Fruit fly (Drosophila melanogaster) whole organism, embryonic: ENCODE measurements around the gene CG46465.

Source experiments
- Abd-B ChIP-seq: fragments of 200-800 bp; sonication (Bioruptor generic); optimal IDR thresholded peaks from 2 replicates; lab custom pipeline; 2018; ENCODE audit warnings: missing biosample characterization, mild to moderate bottlenecking, missing genetic modification characterization, moderate library complexity
- Atf-2 ChIP-seq: fragments of 200-800 bp; sonication (Bioruptor generic); optimal IDR thresholded peaks from 2 replicates; lab custom pipeline; 2016; ENCODE audit warnings: missing biosample characterization, missing genetic modification characterization
- CG10209 ChIP-seq: fragments of 200-800 bp; sonication (Bioruptor generic); optimal IDR thresholded peaks from 3 replicates; lab custom pipeline; 2017; ENCODE audit warnings: missing biosample characterization, mild to moderate bottlenecking, missing genetic modification characterization, missing genetic modification reagents
- CG10543 ChIP-seq: fragments of 200-800 bp; sonication (Bioruptor generic); optimal IDR thresholded peaks from 3 replicates; lab custom pipeline; 2017; ENCODE audit warnings: missing biosample characterization, mild to moderate bottlenecking, missing genetic modification characterization, moderate library complexity
- CG10565 ChIP-seq: fragments of 200-800 bp; sonication (Bioruptor generic); optimal IDR thresholded peaks from 3 replicates; lab custom pipeline; 2016; ENCODE audit warnings: missing biosample characterization, mild to moderate bottlenecking, missing genetic modification characterization
- CG11247 ChIP-seq: fragments of 200-800 bp; sonication (Bioruptor generic); IDR thresholded peaks from 2 replicates; pipeline ENCODE4 v1.3.6; 2022; ENCODE audit warnings: missing biosample characterization, missing genetic modification characterization
- CG11695 ChIP-seq: fragments of 200-800 bp; sonication (Bioruptor generic); IDR thresholded peaks from 3 replicates; pipeline ENCODE4 v1.3.6; 2022; ENCODE audit warnings: missing biosample characterization, missing genetic modification characterization
- CG12391 ChIP-seq: fragments of 200-800 bp; sonication (Bioruptor generic); optimal IDR thresholded peaks from 3 replicates; lab custom pipeline; 2018; ENCODE audit warnings: missing biosample characterization, mild to moderate bottlenecking, missing genetic modification characterization, moderate library complexity
- CG14667 ChIP-seq: fragments of 200-800 bp; sonication (Bioruptor generic); IDR thresholded peaks from 2 replicates; pipeline ENCODE4 v1.3.6; 2022; ENCODE audit warnings: missing biosample characterization, missing genetic modification characterization
- CG1529 ChIP-seq: fragments of 200-800 bp; sonication (Bioruptor generic); optimal IDR thresholded peaks from 3 replicates; lab custom pipeline; 2018; ENCODE audit warnings: missing biosample characterization, missing genetic modification characterization
- CG15479 ChIP-seq: fragments of 200-800 bp; sonication (Bioruptor generic); optimal IDR thresholded peaks from 3 replicates; lab custom pipeline; 2019; ENCODE audit warnings: missing biosample characterization, mild to moderate bottlenecking, missing genetic modification characterization, moderate library complexity
- CG15514 ChIP-seq: fragments of 200-800 bp; sonication (Bioruptor generic); optimal IDR thresholded peaks from 3 replicates; lab custom pipeline; 2017; ENCODE audit warnings: missing biosample characterization, missing genetic modification characterization, mild to moderate bottlenecking, moderate library complexity, missing genetic modification reagents
- CG15696 ChIP-seq: fragments of 200-800 bp; sonication (Bioruptor generic); optimal IDR thresholded peaks from 2 replicates; lab custom pipeline; 2019; ENCODE audit warnings: missing biosample characterization, mild to moderate bottlenecking, missing genetic modification characterization, moderate library complexity
- CG1647 ChIP-seq: fragments of 200-800 bp; sonication (Bioruptor generic); optimal IDR thresholded peaks from 3 replicates; lab custom pipeline; 2016; ENCODE audit warnings: missing biosample characterization, missing genetic modification characterization
- CG16779 ChIP-seq: fragments of 200-800 bp; sonication (Bioruptor generic); IDR thresholded peaks from 2 replicates; pipeline ENCODE4 v1.3.6; 2022; ENCODE audit warnings: missing biosample characterization, missing genetic modification characterization
- CG1792 ChIP-seq: fragments of 200-800 bp; sonication (Bioruptor generic); optimal IDR thresholded peaks from 2 replicates; lab custom pipeline; 2016; ENCODE audit warnings: missing biosample characterization, missing genetic modification characterization
- CG6791 ChIP-seq: fragments of 200-800 bp; sonication (Bioruptor generic); IDR thresholded peaks from 3 replicates; pipeline ENCODE4 v1.3.6; 2022; ENCODE audit warnings: missing biosample characterization, missing genetic modification characterization; ENCODE audit not compliant: partially characterized antibody
- CG6813 ChIP-seq: fragments of 200-800 bp; sonication (Bioruptor generic); optimal IDR thresholded peaks from 2 replicates; lab custom pipeline; 2017; ENCODE audit warnings: missing biosample characterization, missing genetic modification characterization, mild to moderate bottlenecking, moderate library complexity, missing genetic modification reagents
- CG9215 ChIP-seq: fragments of 200-800 bp; sonication (Bioruptor generic); IDR thresholded peaks from 2 replicates; pipeline ENCODE4 v1.3.6; 2022; ENCODE audit warnings: missing biosample characterization, missing genetic modification characterization
- CTCF ChIP-seq: fragments of 200-800 bp; sonication (Bioruptor generic); optimal IDR thresholded peaks from 2 replicates; lab custom pipeline; 2017; ENCODE audit warnings: missing biosample characterization, mild to moderate bottlenecking, missing genetic modification characterization, moderate library complexity
- Elba2 ChIP-seq: fragments of 200-800 bp; sonication (Bioruptor generic); optimal IDR thresholded peaks from 3 replicates; lab custom pipeline; 2016; ENCODE audit warnings: missing biosample characterization, missing genetic modification characterization
- GATAe ChIP-seq: fragments of 200-800 bp; sonication (Bioruptor generic); conservative IDR thresholded peaks from 2 replicates; pipeline ENCODE4 v1.3.6; 2022; ENCODE audit warnings: missing biosample characterization, missing genetic modification characterization
- Hr3 ChIP-seq: fragments of 200-800 bp; sonication (Bioruptor generic); optimal IDR thresholded peaks from 3 replicates; lab custom pipeline; 2016; ENCODE audit warnings: missing biosample characterization, missing genetic modification characterization
- Jarid2 ChIP-seq: fragments of 200-800 bp; sonication (Bioruptor generic); optimal IDR thresholded peaks from 3 replicates; lab custom pipeline; 2017; ENCODE audit warnings: mild to moderate bottlenecking, missing biosample characterization, missing genetic modification reagents, missing genetic modification characterization
- Med ChIP-seq: fragments of 200-800 bp; sonication (Bioruptor generic); peaks from one replicate; lab custom pipeline; 2016; ENCODE audit warnings: missing biosample characterization, missing genetic modification characterization, mild to moderate bottlenecking, inconsistent platforms, moderate library complexity
- Meics ChIP-seq: fragments of 200-800 bp; sonication (Bioruptor generic); optimal IDR thresholded peaks from 2 replicates; lab custom pipeline; 2017; ENCODE audit warnings: missing biosample characterization, mild to moderate bottlenecking, missing genetic modification characterization
- NC2α ChIP-seq: fragments of 200-800 bp; sonication (Bioruptor generic); optimal IDR thresholded peaks from 2 replicates; lab custom pipeline; 2016; ENCODE audit warnings: missing biosample characterization, missing genetic modification characterization
- Sry-β ChIP-seq: fragments of 200-800 bp; sonication (Bioruptor generic); optimal IDR thresholded peaks from 2 replicates; lab custom pipeline; 2018; ENCODE audit warnings: missing biosample characterization, mild to moderate bottlenecking, missing genetic modification characterization, moderate library complexity
- Vsx1 ChIP-seq: fragments of 200-800 bp; sonication (Bioruptor generic); optimal IDR thresholded peaks from 2 replicates; lab custom pipeline; 2017; ENCODE audit warnings: missing biosample characterization, mild to moderate bottlenecking, missing genetic modification characterization, missing genetic modification reagents
- al ChIP-seq: fragments of 200-800 bp; sonication (Bioruptor generic); IDR thresholded peaks from 2 replicates; pipeline ENCODE4 v1.3.6; 2022; ENCODE audit warnings: missing biosample characterization, missing genetic modification characterization
- bowl ChIP-seq: fragments of 200-800 bp; sonication (Bioruptor generic); IDR thresholded peaks from 2 replicates; pipeline ENCODE4 v1.3.6; 2022; ENCODE audit warnings: missing biosample characterization, missing genetic modification characterization
- crc ChIP-seq: fragments of 200-800 bp; sonication (Bioruptor generic); optimal IDR thresholded peaks from 2 replicates; lab custom pipeline; 2016; ENCODE audit warnings: missing biosample characterization, missing genetic modification characterization
- croc ChIP-seq: fragments of 200-800 bp; sonication (Bioruptor generic); conservative IDR thresholded peaks from 3 replicates; pipeline ENCODE4 v1.3.6; 2022; ENCODE audit warnings: missing biosample characterization, missing genetic modification characterization
- dpn ChIP-seq, 2 experiments: fragments of 200-800 bp; sonication (Bioruptor generic); optimal IDR thresholded peaks; 3 replicates each; lab custom pipeline; 2016; ENCODE audit warnings: missing biosample characterization in 2 of 2, missing genetic modification characterization in 2 of 2
- gsb-n ChIP-seq: fragments of 200-800 bp; sonication (Bioruptor generic); optimal IDR thresholded peaks from 3 replicates; lab custom pipeline; 2018; ENCODE audit warnings: missing biosample characterization, mild to moderate bottlenecking, missing genetic modification characterization
- gt ChIP-seq: fragments of 200-800 bp; sonication (Bioruptor generic); IDR thresholded peaks from 2 replicates; pipeline ENCODE4 v1.3.6; 2022; ENCODE audit warnings: missing biosample characterization, missing genetic modification characterization
- insv ChIP-seq, 2 experiments: fragments of 200-800 bp; sonication (Bioruptor generic); optimal IDR thresholded peaks; 3 replicates each; lab custom pipeline; 2016 to 2018; ENCODE audit warnings: missing biosample characterization in 2 of 2, missing genetic modification characterization in 2 of 2
- inv ChIP-seq: fragments of 200-800 bp; sonication (Bioruptor generic); IDR thresholded peaks from 2 replicates; pipeline ENCODE4 v1.3.6; 2022; ENCODE audit warnings: missing biosample characterization, missing genetic modification characterization; ENCODE audit not compliant: partially characterized antibody
- knrl ChIP-seq: fragments of 200-800 bp; sonication (Bioruptor generic); IDR thresholded peaks from 3 replicates; pipeline ENCODE4 v1.3.6; 2022; ENCODE audit warnings: missing biosample characterization, missing genetic modification characterization; ENCODE audit not compliant: partially characterized antibody
- lilli ChIP-seq: fragments of 200-800 bp; sonication (Bioruptor generic); optimal IDR thresholded peaks from 3 replicates; lab custom pipeline; 2016; ENCODE audit warnings: missing biosample characterization, missing genetic modification characterization
- lmd ChIP-seq: fragments of 200-800 bp; sonication (Bioruptor generic); IDR thresholded peaks from 2 replicates; pipeline ENCODE4 v1.3.6; 2022; ENCODE audit warnings: missing biosample characterization, missing genetic modification characterization
- pho ChIP-seq: fragments of 200-800 bp; sonication (Bioruptor generic); optimal IDR thresholded peaks from 2 replicates; lab custom pipeline; 2016; ENCODE audit warnings: missing biosample characterization, missing genetic modification characterization
- sens-2 ChIP-seq: fragments of 200-800 bp; sonication (Bioruptor generic); IDR thresholded peaks from 2 replicates; pipeline ENCODE4 v1.3.6; 2022; ENCODE audit warnings: missing biosample characterization, missing genetic modification characterization
- shn ChIP-seq: fragments of 200-800 bp; sonication (Bioruptor generic); optimal IDR thresholded peaks from 3 replicates; lab custom pipeline; 2016; ENCODE audit warnings: missing biosample characterization, missing genetic modification characterization
- sim ChIP-seq: fragments of 200-800 bp; sonication (Bioruptor generic); IDR thresholded peaks from 2 replicates; pipeline ENCODE4 v1.3.6; 2022; ENCODE audit warnings: missing biosample characterization, missing genetic modification characterization
- so ChIP-seq: fragments of 200-800 bp; sonication (Bioruptor generic); IDR thresholded peaks from 3 replicates; pipeline ENCODE4 v1.3.6; 2022; ENCODE audit warnings: missing biosample characterization, missing genetic modification characterization
- sug ChIP-seq: fragments of 200-800 bp; optimal IDR thresholded peaks from 2 replicates; lab custom pipeline; 2019; ENCODE audit warnings: missing biosample characterization, mild to moderate bottlenecking, missing genetic modification characterization, moderate library complexity
- tap ChIP-seq: fragments of 200-800 bp; optimal IDR thresholded peaks from 3 replicates; lab custom pipeline; 2019; ENCODE audit warnings: missing biosample characterization, mild to moderate bottlenecking, missing genetic modification characterization, moderate library complexity
- tll ChIP-seq, 2 experiments: fragments of 200-800 bp in 1 of 2; fragments of >200 bp in 1 of 2; sonication (Bioruptor generic) in 1 of 2; optimal IDR thresholded peaks; 2 replicates each; lab custom pipeline; 2017 to 2019; ENCODE audit warnings: missing biosample characterization in 2 of 2, missing genetic modification characterization in 2 of 2, mild to moderate bottlenecking in 1 of 2, moderate library complexity in 1 of 2

Gene CG46465

dm6 chr2L:18987078-18987895 lies 5.0 kb upstream of the CG46465 start, which contains the start of the genes Swip-1 and EMC5 (continued):
- TF ChIP-seq tll (GFP tag; optimal IDR thresholded peaks at IDR 0.05; lab: Kevin White, UChicago) = no peak
- peak; percentile 87 for TF ChIP-seq CG12391 (tag; lab: Kevin White, UChicago)
- peak; percentile 77 for TF ChIP-seq Hr3 (GFP tag; lab: Kevin White, UChicago)
- peak; percentile 73; the same call in 1 of the 2 replicates for TF ChIP-seq lmd (GFP tag; lab: Robert Waterston, UW)
- TF ChIP-seq sim = no peak
- 0 out of 3 replicates have a peak, but pooled peaks have one; percentile 19 for TF ChIP-seq croc (GFP tag; lab: Robert Waterston, UW)
- no peak for TF ChIP-seq shn (GFP tag; lab: Kevin White, UChicago)
- TF ChIP-seq al = peak; percentile 42; the same call in 1 of the 2 replicates
- TF ChIP-seq Elba2 = peak; percentile 88
- TF ChIP-seq inv (GFP tag; lab: Robert Waterston, UW) = peak; percentile 35; the same call in 1 of the 2 replicates
- peak; percentile 46 for TF ChIP-seq lilli
- peak; percentile 64 for TF ChIP-seq CG11247 (GFP tag; lab: Robert Waterston, UW)
- TF ChIP-seq dpn (GFP tag; optimal IDR thresholded peaks at IDR 0.05; lab: Kevin White, UChicago) = peak in 1 of 2 experiments; percentile 53
- TF ChIP-seq NC2α = peak; percentile 13
- TF ChIP-seq CG15514 (GFP tag; lab: Kevin White, UChicago) = peak; percentile 47
- peak; percentile 44; the same call in 1 of the 3 replicates for TF ChIP-seq knrl (GFP tag; lab: Robert Waterston, UW)
- peak; percentile 84 for TF ChIP-seq Abd-B (GFP tag; lab: Kevin White, UChicago)
- TF ChIP-seq CG9215 (GFP tag; lab: Robert Waterston, UW) = peak; percentile 56
- TF ChIP-seq tap (tag; lab: Kevin White, UChicago) = peak; percentile 45
- no peak for TF ChIP-seq sens-2 (GFP tag; lab: Robert Waterston, UW)
- peak; percentile 86 for TF ChIP-seq Med (GFP tag; lab: Kevin White, UChicago)
- TF ChIP-seq crc = no peak
- TF ChIP-seq CG15696 (tag; lab: Kevin White, UChicago) = peak; percentile 60
- no peak for TF ChIP-seq CG6813 (GFP tag; lab: Kevin White, UChicago)
- no peak for TF ChIP-seq CG1647 (GFP tag; lab: Kevin White, UChicago)
- TF ChIP-seq CTCF (GFP tag; lab: Kevin White, UChicago) = no peak
- TF ChIP-seq CG1792 (GFP tag; lab: Kevin White, UChicago) = no peak
- TF ChIP-seq GATAe = no peak
- TF ChIP-seq Jarid2 (GFP tag; lab: Kevin White, UChicago) = peak; percentile 87
- TF ChIP-seq CG16779 (GFP tag; lab: Robert Waterston, UW) = no peak
- TF ChIP-seq bowl = no peak
- TF ChIP-seq Sry-β (GFP tag; lab: Kevin White, UChicago) = no peak
- peak; percentile 10; the same call in 1 of the 3 replicates for TF ChIP-seq so (GFP tag; lab: Robert Waterston, UW)
- peak; percentile 66 for TF ChIP-seq CG10543
- 0 out of 2 replicates have a peak, but pooled peaks have one; percentile 26 for TF ChIP-seq CG14667 (GFP tag; lab: Robert Waterston, UW)
- TF ChIP-seq CG1529 (GFP tag; lab: Kevin White, UChicago) = peak; percentile 8
- peak; percentile 45 for TF ChIP-seq Vsx1 (GFP tag; lab: Kevin White, UChicago)
- no peak for TF ChIP-seq CG10565
- TF ChIP-seq CG10209 = peak; percentile 63
- no peak for TF ChIP-seq Atf-2 (GFP tag; lab: Kevin White, UChicago)
- no peak for TF ChIP-seq gt
- no peak for TF ChIP-seq pho (GFP tag; lab: Kevin White, UChicago)
- TF ChIP-seq CG6791 (GFP tag; lab: Robert Waterston, UW) = peak; percentile 58; the same call in 2 of the 3 replicates
- TF ChIP-seq CG11695 = no peak
- peak; percentile 60 for TF ChIP-seq Meics
- peak; percentile 64 for TF ChIP-seq gsb-n
- TF ChIP-seq sug = peak; percentile 73
- peak in 1 of 2 experiments; percentile 87 for TF ChIP-seq insv (GFP tag; optimal IDR thresholded peaks at IDR 0.05; lab: Kevin White, UChicago)
- TF ChIP-seq CG15479 (GFP tag; lab: Kevin White, UChicago) = no peak
